Worm (Caenorhabditis elegans) whole organism, L1 larva: ENCODE results near the gene rpoa-1.

Source experiments
- C16A3.4 ChIP-seq: fragments of 150-350 bp; optimal IDR thresholded peaks from 2 replicates; lab custom pipeline; 2014; ENCODE audit warnings: missing biosample characterization, missing genetic modification characterization
- C34B4.2 ChIP-seq: sonication (generic microtip); optimal IDR thresholded peaks from 2 replicates; lab custom pipeline; 2017; ENCODE audit warnings: mild to moderate bottlenecking, missing genetic modification characterization, missing compliant biosample characterization
- F16B12.6 ChIP-seq: fragments of 150-350 bp; optimal IDR thresholded peaks from 2 replicates; lab custom pipeline; 2014; ENCODE audit warnings: missing biosample characterization, missing genetic modification characterization
- aha-1 ChIP-seq: fragments of 150-350 bp; optimal IDR thresholded peaks from 2 replicates; lab custom pipeline; 2014; ENCODE audit warnings: missing biosample characterization, missing genetic modification characterization
- alr-1 ChIP-seq: fragments of 200-800 bp; sonication (Bioruptor generic); optimal IDR thresholded peaks from 2 replicates; lab custom pipeline; 2018; ENCODE audit warnings: borderline replicate concordance, mild to moderate bottlenecking, missing genetic modification characterization, missing compliant biosample characterization
- blmp-1 ChIP-seq: fragments of 150-350 bp; optimal IDR thresholded peaks from 2 replicates; lab custom pipeline; 2014; ENCODE audit warnings: missing biosample characterization, missing genetic modification characterization
- ceh-8 ChIP-seq: fragments of 200-800 bp; sonication (Bioruptor generic); optimal IDR thresholded peaks from 2 replicates; lab custom pipeline; 2018; ENCODE audit warnings: mild to moderate bottlenecking, missing genetic modification characterization, moderate library complexity, missing compliant biosample characterization
- ceh-82 ChIP-seq, 3 experiments: fragments of 150-350 bp in 1 of 3; sonication (generic microtip) in 2 of 3; optimal IDR thresholded peaks; 2 replicates each; lab custom pipeline; 2014 to 2017; ENCODE audit warnings: missing biosample characterization in 3 of 3, missing genetic modification characterization in 3 of 3
- ceh-88 ChIP-seq: fragments of 200-800 bp; sonication (Bioruptor generic); IDR thresholded peaks from 2 replicates; pipeline ENCODE4 v1.3.6; 2022; ENCODE audit warnings: missing genetic modification characterization, missing compliant biosample characterization
- ceh-90 ChIP-seq: sonication (generic microtip); optimal IDR thresholded peaks from 2 replicates; lab custom pipeline; 2016; ENCODE audit warnings: missing genetic modification characterization, missing compliant biosample characterization
- ces-1 ChIP-seq: fragments of 150-350 bp; optimal IDR thresholded peaks from 2 replicates; lab custom pipeline; 2014; ENCODE audit warnings: missing biosample characterization, missing genetic modification reagents, missing genetic modification characterization
- dsc-1 ChIP-seq: sonication (generic microtip); optimal IDR thresholded peaks from 2 replicates; lab custom pipeline; 2016; ENCODE audit warnings: mild to moderate bottlenecking, missing genetic modification characterization, missing compliant biosample characterization
- egl-13 ChIP-seq: sonication (generic microtip); optimal IDR thresholded peaks from 2 replicates; lab custom pipeline; 2016; ENCODE audit warnings: missing genotype, missing genetic modification reagents, missing genetic modification characterization, missing compliant biosample characterization
- egl-27 ChIP-seq, 2 experiments: fragments of 150-350 bp in 1 of 2; sonication (generic microtip); optimal IDR thresholded peaks; 3 replicates each; lab custom pipeline; 2017 to 2018; ENCODE audit warnings: missing biosample characterization in 2 of 2, missing genetic modification characterization in 2 of 2, missing genetic modification reagents in 2 of 2
- elt-2 ChIP-seq: sonication (generic microtip); optimal IDR thresholded peaks from 2 replicates; lab custom pipeline; 2016; ENCODE audit warnings: missing genetic modification characterization, mild to moderate bottlenecking, inconsistent platforms, missing compliant biosample characterization, missing genetic modification reagents
- ets-5 ChIP-seq: fragments of 200-800 bp; sonication (Bioruptor generic); IDR thresholded peaks from 2 replicates; pipeline ENCODE4 v1.3.6; 2022; ENCODE audit warnings: missing genetic modification characterization, missing compliant biosample characterization
- fkh-10 ChIP-seq: sonication (generic microtip); optimal IDR thresholded peaks from 2 replicates; lab custom pipeline; 2017; ENCODE audit warnings: missing biosample characterization, missing genetic modification reagents, missing genetic modification characterization
- fkh-4 ChIP-seq: sonication (generic microtip); optimal IDR thresholded peaks from 2 replicates; lab custom pipeline; 2016; ENCODE audit warnings: missing compliant biosample characterization, missing genetic modification characterization, borderline replicate concordance
- grh-1 ChIP-seq: fragments of 200-800 bp; sonication (Bioruptor generic); IDR thresholded peaks from 2 replicates; pipeline ENCODE4 v1.3.6; 2022; ENCODE audit warnings: missing genetic modification reagents, missing genetic modification characterization, missing compliant biosample characterization
- lin-13 ChIP-seq: fragments of 150-350 bp; optimal IDR thresholded peaks from 2 replicates; lab custom pipeline; 2014; ENCODE audit warnings: missing biosample characterization, missing genetic modification reagents, missing genetic modification characterization
- lin-15B ChIP-seq: fragments of 150-350 bp; sonication (generic microtip); optimal IDR thresholded peaks from 3 replicates; lab custom pipeline; 2014; ENCODE audit warnings: missing biosample characterization, missing genetic modification characterization
- lin-35 ChIP-seq, 2 experiments: fragments of 150-350 bp; optimal IDR thresholded peaks; 2 replicates each; lab custom pipeline; 2014; ENCODE audit warnings: missing biosample characterization in 2 of 2, missing genetic modification characterization in 2 of 2, missing genetic modification reagents in 2 of 2
- lir-3 ChIP-seq: sonication (generic microtip); optimal IDR thresholded peaks from 2 replicates; lab custom pipeline; 2016; ENCODE audit warnings: mild to moderate bottlenecking, missing genetic modification characterization, moderate library complexity, missing compliant biosample characterization; ENCODE audit not compliant: poor library complexity
- mab-9 ChIP-seq: fragments of 200-800 bp; sonication (Bioruptor generic); IDR thresholded peaks from 2 replicates; pipeline ENCODE4 v1.3.6; 2022; ENCODE audit warnings: missing genetic modification reagents, missing genetic modification characterization, missing compliant biosample characterization
- mdl-1 ChIP-seq, 2 experiments: fragments of 150-350 bp; optimal IDR thresholded peaks; 2 replicates each; lab custom pipeline; 2014 to 2017; ENCODE audit warnings: missing biosample characterization in 2 of 2, missing genetic modification characterization in 2 of 2, inconsistent platforms in 1 of 2
- mep-1 ChIP-seq: fragments of 150-350 bp; optimal IDR thresholded peaks from 2 replicates; lab custom pipeline; 2014; ENCODE audit warnings: missing biosample characterization, missing genetic modification characterization
- nhr-11 ChIP-seq: fragments of 150-350 bp; optimal IDR thresholded peaks from 2 replicates; lab custom pipeline; 2014; ENCODE audit warnings: missing biosample characterization, missing genetic modification characterization
- nhr-12 ChIP-seq: sonication (generic microtip); optimal IDR thresholded peaks from 2 replicates; lab custom pipeline; 2017; ENCODE audit warnings: missing biosample characterization, missing genetic modification characterization
- nhr-19 ChIP-seq: fragments of 200-800 bp; sonication (Bioruptor generic); conservative IDR thresholded peaks from 2 replicates; pipeline ENCODE4 v1.3.6; 2022; ENCODE audit warnings: missing genetic modification characterization, missing compliant biosample characterization
- nhr-20 ChIP-seq: sonication (generic microtip); optimal IDR thresholded peaks from 2 replicates; lab custom pipeline; 2016; ENCODE audit warnings: mild to moderate bottlenecking, missing genetic modification characterization, missing compliant biosample characterization
- nhr-237 ChIP-seq: fragments of 150-350 bp; optimal IDR thresholded peaks from 2 replicates; lab custom pipeline; 2014; ENCODE audit warnings: missing biosample characterization, missing genetic modification characterization
- nhr-28 ChIP-seq: fragments of 150-350 bp; optimal IDR thresholded peaks from 2 replicates; lab custom pipeline; 2014; ENCODE audit warnings: missing biosample characterization, missing genetic modification characterization
- nhr-47 ChIP-seq: sonication (generic microtip); optimal IDR thresholded peaks from 2 replicates; lab custom pipeline; 2016; ENCODE audit warnings: mild to moderate bottlenecking, missing genetic modification characterization, moderate library complexity, missing compliant biosample characterization
- nhr-71 ChIP-seq: sonication (generic microtip); optimal IDR thresholded peaks from 2 replicates; lab custom pipeline; 2016; ENCODE audit warnings: mild to moderate bottlenecking, missing genetic modification characterization, moderate library complexity, missing compliant biosample characterization
- nhr-76 ChIP-seq: sonication (generic microtip); optimal IDR thresholded peaks from 2 replicates; lab custom pipeline; 2017; ENCODE audit warnings: missing biosample characterization, missing genetic modification characterization
- nhr-77 ChIP-seq: fragments of 150-350 bp; optimal IDR thresholded peaks from 2 replicates; lab custom pipeline; 2014; ENCODE audit warnings: missing biosample characterization, missing genetic modification characterization
- nhr-84 ChIP-seq: sonication (generic microtip); optimal IDR thresholded peaks from 2 replicates; lab custom pipeline; 2017; ENCODE audit warnings: missing biosample characterization, missing genetic modification characterization
- nhr-85 ChIP-seq: sonication (generic microtip); peaks from one replicate; lab custom pipeline; 2016; ENCODE audit warnings: missing genetic modification characterization, inconsistent platforms, missing compliant biosample characterization
- pag-3 ChIP-seq: sonication (generic microtip); optimal IDR thresholded peaks from 2 replicates; lab custom pipeline; 2017; ENCODE audit warnings: missing genetic modification characterization, mild to moderate bottlenecking, missing compliant biosample characterization, antibody characterized with exemption, borderline replicate concordance; ENCODE audit not compliant: insufficient read depth
- pax-3 ChIP-seq: fragments of 200-800 bp; sonication (Bioruptor generic); optimal IDR thresholded peaks from 2 replicates; lab custom pipeline; 2018; ENCODE audit warnings: mild to moderate bottlenecking, missing genetic modification characterization, moderate library complexity, missing compliant biosample characterization
- rnt-1 ChIP-seq: sonication (generic microtip); optimal IDR thresholded peaks from 2 replicates; lab custom pipeline; 2016; ENCODE audit warnings: mild to moderate bottlenecking, missing genetic modification characterization, moderate library complexity, missing compliant biosample characterization
- skn-1 ChIP-seq: fragments of 150-350 bp; optimal IDR thresholded peaks from 2 replicates; lab custom pipeline; 2014; ENCODE audit warnings: missing biosample characterization, missing genetic modification characterization
- snpc-4 ChIP-seq: fragments of 150-350 bp; optimal IDR thresholded peaks from 2 replicates; lab custom pipeline; 2014; ENCODE audit warnings: missing biosample characterization, missing genetic modification characterization
- snu-23 ChIP-seq: sonication (generic microtip); optimal IDR thresholded peaks from 2 replicates; lab custom pipeline; 2016; ENCODE audit warnings: missing genetic modification characterization, missing compliant biosample characterization
- sox-4 ChIP-seq: sonication (generic microtip); optimal IDR thresholded peaks from 2 replicates; lab custom pipeline; 2016; ENCODE audit warnings: missing genetic modification characterization, missing compliant biosample characterization
- sptf-1 ChIP-seq: fragments of 150-350 bp; optimal IDR thresholded peaks from 2 replicates; lab custom pipeline; 2014; ENCODE audit warnings: missing biosample characterization, missing genetic modification characterization
- tbx-2 ChIP-seq: sonication (generic microtip); optimal IDR thresholded peaks from 2 replicates; lab custom pipeline; 2016; ENCODE audit warnings: missing genetic modification characterization, missing compliant biosample characterization
- tlp-1 ChIP-seq: fragments of 150-350 bp; optimal IDR thresholded peaks from 2 replicates; lab custom pipeline; 2014; ENCODE audit warnings: missing biosample characterization, missing genetic modification characterization
- unc-62 ChIP-seq: fragments of 150-350 bp; optimal IDR thresholded peaks from 2 replicates; lab custom pipeline; 2014; ENCODE audit warnings: missing biosample characterization, missing genetic modification reagents, missing genetic modification characterization
- unc-86 ChIP-seq: sonication (generic microtip); optimal IDR thresholded peaks from 2 replicates; lab custom pipeline; 2016; ENCODE audit warnings: missing genetic modification characterization, missing compliant biosample characterization
- unc-98 ChIP-seq: fragments of 200-800 bp; sonication (Bioruptor generic); IDR thresholded peaks from 2 replicates; pipeline ENCODE4 v1.3.6; 2022; ENCODE audit warnings: missing genetic modification characterization, missing compliant biosample characterization
- vab-15 ChIP-seq: sonication (generic microtip); optimal IDR thresholded peaks from 2 replicates; lab custom pipeline; 2017; ENCODE audit warnings: missing genotype, mild to moderate bottlenecking, missing genetic modification characterization, missing compliant biosample characterization
- xbp-1 ChIP-seq: sonication (generic microtip); optimal IDR thresholded peaks from 2 replicates; lab custom pipeline; 2016; ENCODE audit warnings: missing genetic modification characterization, missing compliant biosample characterization

rpoa-1 gene

DNA sequence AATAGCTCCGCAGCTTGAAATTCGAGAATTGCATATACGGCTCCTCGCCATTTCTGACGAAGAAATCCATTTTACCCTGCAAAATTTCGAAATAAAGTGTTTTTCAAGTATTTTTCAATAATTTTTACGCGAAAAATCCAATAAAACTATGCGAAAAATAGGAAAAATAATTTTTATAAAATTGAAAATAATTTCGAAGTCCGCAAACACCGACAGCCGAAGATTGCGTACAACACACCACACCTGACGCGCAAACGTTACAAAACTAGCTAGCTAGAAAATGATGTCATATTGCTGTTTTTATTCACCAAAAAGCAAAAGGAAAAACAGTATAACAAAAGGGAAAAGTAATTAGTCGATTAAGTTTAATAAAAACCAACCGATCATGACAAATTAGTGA, at the start of gene rpoa-1:
rpoa-1 (minus strand) TSS at position 84 of the 400 bp plus-strand sequence.
- peak; percentile 35 to 53 for TF ChIP-seq lin-35 (GFP tag; optimal IDR thresholded peaks at IDR 0.05; lab: Kevin White, UChicago)
- peak; percentile 30; the same call in 1 of the 2 replicates for TF ChIP-seq nhr-19 (GFP tag; lab: Robert Waterston, UW)
- no peak for TF ChIP-seq pag-3 (tag; lab: Kevin White, UChicago)
- no peak for TF ChIP-seq ceh-90 (tag; lab: Kevin White, UChicago)
- TF ChIP-seq vab-15: no peak
- peak in 1 of 3 experiments; percentile 6 for TF ChIP-seq ceh-82 (tag; optimal IDR thresholded peaks at IDR 0.05; lab: Kevin White, UChicago)
- no peak for TF ChIP-seq unc-62 (GFP tag; lab: Kevin White, UChicago)
- peak; percentile 16 for TF ChIP-seq tbx-2 (tag; lab: Kevin White, UChicago)
- no peak for TF ChIP-seq fkh-4 (tag; lab: Kevin White, UChicago)
- TF ChIP-seq dsc-1 (tag; lab: Kevin White, UChicago): no peak
- no peak for TF ChIP-seq egl-13 (tag; lab: Kevin White, UChicago)
- TF ChIP-seq sox-4 (tag; lab: Kevin White, UChicago): no peak
- no peak for TF ChIP-seq mab-9 (GFP tag; lab: Robert Waterston, UW)
- TF ChIP-seq rnt-1 (tag; lab: Kevin White, UChicago): no peak
- no peak for TF ChIP-seq nhr-85 (tag; lab: Kevin White, UChicago)
- no peak for TF ChIP-seq alr-1 (tag; lab: Kevin White, UChicago)
- no peak for TF ChIP-seq ceh-8 (GFP tag; lab: Kevin White, UChicago)
- TF ChIP-seq nhr-28 (tag; lab: Kevin White, UChicago): no peak
- peak; percentile 26 for TF ChIP-seq nhr-20 (tag; lab: Kevin White, UChicago)
- TF ChIP-seq fkh-10: no peak
- TF ChIP-seq ets-5 (GFP tag; lab: Robert Waterston, UW): no peak
- TF ChIP-seq snpc-4: peak; percentile 53
- no peak for TF ChIP-seq lir-3 (tag; lab: Kevin White, UChicago)
- no peak for TF ChIP-seq C16A3.4 (tag; lab: Kevin White, UChicago)
- TF ChIP-seq blmp-1 (tag; lab: Kevin White, UChicago): no peak
- TF ChIP-seq nhr-76 (tag; lab: Kevin White, UChicago): no peak
- TF ChIP-seq grh-1 (GFP tag; lab: Robert Waterston, UW): no peak
- no peak for TF ChIP-seq aha-1 (tag; lab: Kevin White, UChicago)
- TF ChIP-seq snu-23 (GFP tag; lab: Kevin White, UChicago): peak; percentile 35
- TF ChIP-seq F16B12.6: peak; percentile 92
- TF ChIP-seq mdl-1 (tag; optimal IDR thresholded peaks at IDR 0.05; lab: Kevin White, UChicago): no peak
- TF ChIP-seq ces-1 (GFP tag; lab: Kevin White, UChicago): no peak
- no peak for TF ChIP-seq nhr-237 (tag; lab: Kevin White, UChicago)
- peak; percentile 45 for TF ChIP-seq nhr-71
- TF ChIP-seq C34B4.2 (tag; lab: Kevin White, UChicago): no peak
- TF ChIP-seq xbp-1 (tag; lab: Kevin White, UChicago): peak; percentile 1
- no peak for TF ChIP-seq nhr-77 (tag; lab: Kevin White, UChicago)
- peak; percentile 73 for TF ChIP-seq mep-1 (tag; lab: Kevin White, UChicago)
- no peak for TF ChIP-seq unc-98 (GFP tag; lab: Robert Waterston, UW)
- TF ChIP-seq nhr-11 (tag; lab: Kevin White, UChicago): no peak
- TF ChIP-seq lin-13 (GFP tag; lab: Kevin White, UChicago): no peak
- TF ChIP-seq ceh-88 (GFP tag; lab: Robert Waterston, UW): no peak
- no peak for TF ChIP-seq tlp-1 (tag; lab: Kevin White, UChicago)
- TF ChIP-seq egl-27 (tag; optimal IDR thresholded peaks at IDR 0.05; lab: Kevin White, UChicago): no peak
- peak; percentile 49 for TF ChIP-seq nhr-47 (tag; lab: Kevin White, UChicago)
- no peak for TF ChIP-seq sptf-1 (tag; lab: Kevin White, UChicago)
- no peak for TF ChIP-seq nhr-12
- no peak for TF ChIP-seq lin-15B
- no peak for TF ChIP-seq skn-1 (tag; lab: Kevin White, UChicago)
- no peak for TF ChIP-seq unc-86 (tag; lab: Kevin White, UChicago)
- no peak for TF ChIP-seq elt-2 (tag; lab: Kevin White, UChicago)
- no peak for TF ChIP-seq pax-3 (tag; lab: Kevin White, UChicago)
- no peak for TF ChIP-seq nhr-84 (tag; lab: Kevin White, UChicago)
